Worm (Caenorhabditis elegans) whole organism, midembryonic: ENCODE results near the gene T27E7.3.

Experiments used
- T22C8.4 ChIP-seq: fragments of 200-800 bp; sonication (Bioruptor generic); IDR thresholded peaks from 2 replicates; pipeline ENCODE4 v1.3.6; 2022; ENCODE audit warnings: missing genetic modification characterization, missing compliant biosample characterization
- cog-1 ChIP-seq: sonication (generic microtip); optimal IDR thresholded peaks from 2 replicates; lab custom pipeline; 2016; ENCODE audit warnings: missing genetic modification characterization, missing compliant biosample characterization
- flt-1 ChIP-seq: fragments of 200-800 bp; sonication (Bioruptor generic); IDR thresholded peaks from 2 replicates; pipeline ENCODE4 v1.3.6; 2022; ENCODE audit warnings: missing genetic modification characterization, missing compliant biosample characterization
- klf-2 ChIP-seq: fragments of 200-800 bp; sonication (Bioruptor generic); conservative IDR thresholded peaks from 2 replicates; pipeline ENCODE4 v1.3.6; 2022; ENCODE audit warnings: missing genetic modification reagents, missing genetic modification characterization, missing compliant biosample characterization
- med-1 ChIP-seq: sonication (generic microtip); optimal IDR thresholded peaks from 2 replicates; lab custom pipeline; 2017; ENCODE audit warnings: missing genetic modification characterization, mild to moderate bottlenecking, missing compliant biosample characterization, antibody characterized with exemption, missing genetic modification reagents; ENCODE audit not compliant: insufficient read depth
- ref-1 ChIP-seq: fragments of 200-800 bp; sonication (Bioruptor generic); conservative IDR thresholded peaks from 2 replicates; pipeline ENCODE4 v1.3.6; 2022; ENCODE audit warnings: missing genetic modification reagents, missing genetic modification characterization, missing compliant biosample characterization
- tab-1 ChIP-seq: fragments of 200-800 bp; sonication (Bioruptor generic); IDR thresholded peaks from 2 replicates; pipeline ENCODE4 v1.3.6; 2022; ENCODE audit warnings: missing genetic modification characterization, missing compliant biosample characterization
- ztf-23 ChIP-seq: fragments of 200-800 bp; sonication (Bioruptor generic); IDR thresholded peaks from 2 replicates; pipeline ENCODE4 v1.3.6; 2022; ENCODE audit warnings: missing genetic modification reagents, missing genetic modification characterization, missing compliant biosample characterization
- ztf-29 ChIP-seq: fragments of 200-800 bp; sonication (Bioruptor generic); IDR thresholded peaks from 2 replicates; pipeline ENCODE4 v1.3.6; 2022; ENCODE audit warnings: missing genetic modification reagents, missing genetic modification characterization, missing compliant biosample characterization

Gene T27E7.3

DNA sequence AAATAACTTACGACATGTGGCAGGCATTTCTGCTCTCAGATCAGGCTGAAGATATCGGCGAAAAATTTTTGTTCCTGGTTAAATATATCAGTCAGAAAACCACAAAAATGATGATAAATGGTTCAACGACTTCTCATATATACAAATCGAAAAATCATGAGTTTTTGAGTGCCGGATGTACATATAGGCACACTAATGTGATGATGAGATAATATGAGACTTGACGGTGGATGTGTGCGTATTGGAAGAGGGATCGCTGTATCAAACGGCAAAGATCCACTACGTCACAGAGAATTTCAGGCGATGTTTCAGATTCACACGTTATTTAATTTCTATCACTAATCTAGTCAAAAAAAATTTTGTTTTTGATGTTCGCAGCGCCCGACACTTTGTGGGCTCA lies 43.8 kb downstream of the T27E7.3 start, which contains the start of gene glb-34:
Gene glb-34, minus strand, starts transcription at position 101 of the 400 bp plus-strand sequence.
- TF ChIP-seq tab-1 (GFP tag; lab: Robert Waterston, UW) (no peak), ref-1 (GFP tag; lab: Robert Waterston, UW) (no peak), cog-1 (no peak), T22C8.4 (no peak), flt-1 (GFP tag; lab: Robert Waterston, UW) (no peak), ztf-23 (GFP tag; lab: Robert Waterston, UW) (no peak), klf-2 (GFP tag; lab: Robert Waterston, UW) (no peak), ztf-29 (GFP tag; lab: Robert Waterston, UW) (no peak), med-1 (no peak)

DNA sequence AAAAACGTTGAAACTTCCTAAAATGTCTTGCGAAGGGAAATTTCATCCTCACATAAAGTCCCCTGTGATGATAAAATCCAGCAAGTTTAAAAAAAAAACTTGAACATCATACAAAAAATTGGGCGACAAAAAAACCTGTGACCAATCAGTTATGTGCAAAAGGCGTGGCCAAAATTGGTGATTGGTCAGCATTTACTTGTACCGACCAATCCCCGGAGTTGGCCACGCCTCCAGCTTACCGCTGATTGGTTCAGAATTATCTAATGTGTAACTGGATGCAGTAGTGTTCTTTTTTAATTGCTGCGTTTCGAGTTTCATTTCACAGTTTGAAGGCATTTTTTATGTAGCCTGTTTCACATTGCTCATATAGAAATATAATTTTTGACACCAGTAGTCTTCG lies 44.2 kb downstream of the T27E7.3 start:
- no peak for TF ChIP-seq med-1
- no peak for TF ChIP-seq cog-1
- TF ChIP-seq ztf-29 (GFP tag; lab: Robert Waterston, UW) = no peak

ce11 chrIV:14574282-14574869 lies 45.6 kb downstream of the T27E7.3 start, which contains the start of the genes Y57G11B.3 and Y57G11B.5:
Gene Y57G11B.3, minus strand, starts transcription at chrIV:14574382.
Gene Y57G11B.5, plus strand, starts transcription at chrIV:14574819.
- TF ChIP-seq klf-2 (GFP tag; lab: Robert Waterston, UW) (no peak), med-1 (no peak), ztf-29 (GFP tag; lab: Robert Waterston, UW) (no peak), tab-1 (GFP tag; lab: Robert Waterston, UW) (no peak), ref-1 (GFP tag; lab: Robert Waterston, UW) (no peak), ztf-23 (GFP tag; lab: Robert Waterston, UW) (no peak), T22C8.4 (no peak)

- peak; percentile 83 for TF ChIP-seq flt-1 (GFP tag; lab: Robert Waterston, UW)
- TF ChIP-seq med-1 = peak; percentile 30
- peak; percentile 80 for TF ChIP-seq klf-2 (GFP tag; lab: Robert Waterston, UW)
- TF ChIP-seq tab-1 (GFP tag; lab: Robert Waterston, UW) = no peak
- TF ChIP-seq T22C8.4 = peak; percentile 71
- TF ChIP-seq ztf-29 (GFP tag; lab: Robert Waterston, UW) = peak; percentile 63; the same call in 1 of the 2 replicates
- no peak for TF ChIP-seq ref-1 (GFP tag; lab: Robert Waterston, UW)
Observed at ce11 chrIV:14576471-14576870, 47.7 kb downstream of the T27E7.3 start.

ce11 chrIV:14578650-14579193 lies 49.9 kb downstream of the T27E7.3 start, which contains the start of gene Y57G11B.8:
Gene Y57G11B.8, minus strand, starts transcription at chrIV:14578700.
- TF ChIP-seq flt-1 (GFP tag; lab: Robert Waterston, UW) = no peak
- TF ChIP-seq klf-2 (GFP tag; lab: Robert Waterston, UW) = no peak
- no peak for TF ChIP-seq tab-1 (GFP tag; lab: Robert Waterston, UW)
- TF ChIP-seq ztf-23 (GFP tag; lab: Robert Waterston, UW) = no peak
- TF ChIP-seq cog-1 = no peak
